Worm (Caenorhabditis elegans): ENCODE results near the gene Y50D7A.13.

ce11 chrIII:254235-254634, 40.2 kb downstream of the Y50D7A.13 start, which contains the start of gene Y50D7A.3:
- TF ChIP-seq W03F9.2 (tag; optimal IDR thresholded peaks at IDR 0.05), result no peak
- no peak for TF ChIP-seq him-1 (tag; optimal IDR thresholded peaks at IDR 0.05)
